Fruit fly (Drosophila melanogaster) whole organism, embryonic: ENCODE data around the gene Tmhs.

Experiments
- Ada2b ChIP-seq: fragments of 200-800 bp; sonication (Bioruptor generic); IDR thresholded peaks from 2 replicates; pipeline ENCODE4 v1.3.6; 2022; ENCODE audit warnings: missing biosample characterization, missing genetic modification characterization
- Atf-2 ChIP-seq: fragments of 200-800 bp; sonication (Bioruptor generic); optimal IDR thresholded peaks from 2 replicates; lab custom pipeline; 2016; ENCODE audit warnings: missing biosample characterization, missing genetic modification characterization
- Bdp1 ChIP-seq: fragments of 200-800 bp; sonication (Bioruptor generic); optimal IDR thresholded peaks from 3 replicates; lab custom pipeline; 2016; ENCODE audit warnings: missing biosample characterization, missing genetic modification characterization
- CG11456 ChIP-seq: fragments of 200-800 bp; sonication (Bioruptor generic); IDR thresholded peaks from 3 replicates; pipeline ENCODE4 v1.3.6; 2022; ENCODE audit warnings: missing biosample characterization, missing genetic modification characterization
- CG14014 ChIP-seq: fragments of 200-800 bp; sonication (Bioruptor generic); IDR thresholded peaks from 2 replicates; pipeline ENCODE4 v1.3.6; 2022; ENCODE audit warnings: missing biosample characterization, missing genetic modification characterization
- CG15696 ChIP-seq: fragments of 200-800 bp; sonication (Bioruptor generic); optimal IDR thresholded peaks from 2 replicates; lab custom pipeline; 2019; ENCODE audit warnings: missing biosample characterization, mild to moderate bottlenecking, missing genetic modification characterization, moderate library complexity
- CG1603 ChIP-seq: fragments of 200-800 bp; sonication (Bioruptor generic); optimal IDR thresholded peaks from 2 replicates; lab custom pipeline; 2019; ENCODE audit warnings: missing biosample characterization, mild to moderate bottlenecking, missing genetic modification characterization, moderate library complexity
- CG17802 ChIP-seq: fragments of 200-800 bp; sonication (Bioruptor generic); optimal IDR thresholded peaks from 2 replicates; lab custom pipeline; 2018; ENCODE audit warnings: missing biosample characterization, mild to moderate bottlenecking, missing genetic modification characterization, moderate library complexity
- CG18011 ChIP-seq: fragments of 200-800 bp; sonication (Bioruptor generic); optimal IDR thresholded peaks from 2 replicates; lab custom pipeline; 2017; ENCODE audit warnings: missing biosample characterization, missing genetic modification characterization, mild to moderate bottlenecking, moderate library complexity, missing genotype
- CG1832 ChIP-seq: fragments of 200-800 bp; sonication (Bioruptor generic); optimal IDR thresholded peaks from 2 replicates; lab custom pipeline; 2017; ENCODE audit warnings: missing biosample characterization, mild to moderate bottlenecking, missing genetic modification characterization, inconsistent platforms
- CG2202 ChIP-seq: fragments of 200-800 bp; sonication (Bioruptor generic); optimal IDR thresholded peaks from 2 replicates; lab custom pipeline; 2018; ENCODE audit warnings: missing biosample characterization, mild to moderate bottlenecking, missing genetic modification characterization
- CG2875 ChIP-seq: fragments of 200-800 bp; sonication (Bioruptor generic); optimal IDR thresholded peaks from 2 replicates; lab custom pipeline; 2017; ENCODE audit warnings: missing biosample characterization, mild to moderate bottlenecking, missing genetic modification characterization, missing genetic modification reagents
- CG2889 ChIP-seq: fragments of 200-800 bp; sonication (Bioruptor generic); IDR thresholded peaks from 3 replicates; pipeline ENCODE4 v1.3.6; 2022; ENCODE audit warnings: missing biosample characterization, missing genetic modification characterization
- CG3407 ChIP-seq: fragments of 200-800 bp; sonication (Bioruptor generic); optimal IDR thresholded peaks from 2 replicates; lab custom pipeline; 2018; ENCODE audit warnings: missing biosample characterization, mild to moderate bottlenecking, missing genetic modification characterization
- CG5180 ChIP-seq: fragments of 200-800 bp; sonication (Bioruptor generic); optimal IDR thresholded peaks from 3 replicates; lab custom pipeline; 2017; ENCODE audit warnings: missing biosample characterization, missing genetic modification characterization, mild to moderate bottlenecking, moderate library complexity, missing genetic modification reagents
- CG7928 ChIP-seq: fragments of 200-800 bp; sonication (Bioruptor generic); optimal IDR thresholded peaks from 2 replicates; lab custom pipeline; 2017; ENCODE audit warnings: missing biosample characterization, mild to moderate bottlenecking, missing genetic modification characterization
- CG7963 ChIP-seq: fragments of 200-800 bp; sonication (Bioruptor generic); IDR thresholded peaks from 3 replicates; pipeline ENCODE4 v1.3.6; 2022; ENCODE audit warnings: missing biosample characterization, missing genetic modification characterization; ENCODE audit not compliant: partially characterized antibody
- CG9727 ChIP-seq: fragments of 200-800 bp; sonication (Bioruptor generic); optimal IDR thresholded peaks from 3 replicates; lab custom pipeline; 2017; ENCODE audit warnings: missing biosample characterization, mild to moderate bottlenecking, missing genetic modification characterization
- CG9817 ChIP-seq: fragments of 200-800 bp; sonication (Bioruptor generic); optimal IDR thresholded peaks from 2 replicates; lab custom pipeline; 2018; ENCODE audit warnings: missing biosample characterization, mild to moderate bottlenecking, missing genetic modification characterization, moderate library complexity
- Deaf1 ChIP-seq: fragments of 200-800 bp; optimal IDR thresholded peaks from 3 replicates; lab custom pipeline; 2019; ENCODE audit warnings: missing biosample characterization, mild to moderate bottlenecking, missing genetic modification characterization, moderate library complexity
- Dref ChIP-seq: fragments of 200-800 bp; sonication (Bioruptor generic); IDR thresholded peaks from 2 replicates; pipeline ENCODE4 v1.3.6; 2022; ENCODE audit warnings: missing biosample characterization, missing genetic modification characterization
- E2f1 ChIP-seq: fragments of 200-800 bp; sonication (Bioruptor generic); IDR thresholded peaks from 2 replicates; pipeline ENCODE4 v1.3.6; 2022; ENCODE audit warnings: missing biosample characterization, missing genetic modification characterization
- Ets97D ChIP-seq: fragments of 200-800 bp; sonication (Bioruptor generic); optimal IDR thresholded peaks from 3 replicates; lab custom pipeline; 2016; ENCODE audit warnings: missing biosample characterization, missing genetic modification characterization
- Fer3 ChIP-seq: fragments of 200-800 bp; sonication (Bioruptor generic); optimal IDR thresholded peaks from 2 replicates; lab custom pipeline; 2018; ENCODE audit warnings: missing biosample characterization, mild to moderate bottlenecking, missing genetic modification characterization, moderate library complexity
- Med ChIP-seq: fragments of 200-800 bp; sonication (Bioruptor generic); peaks from one replicate; lab custom pipeline; 2016; ENCODE audit warnings: missing biosample characterization, missing genetic modification characterization, mild to moderate bottlenecking, inconsistent platforms, moderate library complexity
- NFAT ChIP-seq: fragments of 200-800 bp; sonication (Bioruptor generic); IDR thresholded peaks from 2 replicates; pipeline ENCODE4 v1.3.6; 2022; ENCODE audit warnings: missing biosample characterization, missing genetic modification characterization
- Nf-YB ChIP-seq: fragments of 200-800 bp; sonication (Bioruptor generic); optimal IDR thresholded peaks from 3 replicates; lab custom pipeline; 2019; ENCODE audit warnings: missing biosample characterization, mild to moderate bottlenecking, missing genetic modification characterization, moderate library complexity
- Ptx1 ChIP-seq: fragments of 200-800 bp; sonication (Bioruptor generic); IDR thresholded peaks from 2 replicates; pipeline ENCODE4 v1.3.6; 2022; ENCODE audit warnings: missing biosample characterization, missing genetic modification characterization
- YL-1 ChIP-seq: fragments of 200-800 bp; sonication (Bioruptor generic); optimal IDR thresholded peaks from 3 replicates; lab custom pipeline; 2017; ENCODE audit warnings: missing biosample characterization, mild to moderate bottlenecking, missing genetic modification characterization
- al ChIP-seq: fragments of 200-800 bp; sonication (Bioruptor generic); IDR thresholded peaks from 2 replicates; pipeline ENCODE4 v1.3.6; 2022; ENCODE audit warnings: missing biosample characterization, missing genetic modification characterization
- bab2 ChIP-seq: fragments of 200-800 bp; sonication (Bioruptor generic); optimal IDR thresholded peaks from 2 replicates; lab custom pipeline; 2016; ENCODE audit warnings: missing biosample characterization, missing genetic modification characterization
- cato ChIP-seq: fragments of 200-800 bp; sonication (Bioruptor generic); optimal IDR thresholded peaks from 2 replicates; lab custom pipeline; 2016; ENCODE audit warnings: missing biosample characterization, missing genetic modification characterization, borderline replicate concordance
- caup ChIP-seq: fragments of 200-800 bp; sonication (Bioruptor generic); optimal IDR thresholded peaks from 3 replicates; lab custom pipeline; 2017; ENCODE audit warnings: missing biosample characterization, mild to moderate bottlenecking, missing genetic modification characterization, moderate library complexity; ENCODE audit not compliant: severe bottlenecking
- ci ChIP-seq: fragments of 200-800 bp; sonication (Bioruptor generic); IDR thresholded peaks from 3 replicates; pipeline ENCODE4 v1.3.6; 2022; ENCODE audit warnings: missing biosample characterization, missing genetic modification characterization
- dan ChIP-seq: fragments of 200-800 bp; sonication (Bioruptor generic); IDR thresholded peaks from 2 replicates; pipeline ENCODE4 v1.3.6; 2022; ENCODE audit warnings: missing biosample characterization, missing genetic modification characterization
- danr ChIP-seq: fragments of 200-800 bp; sonication (Bioruptor generic); IDR thresholded peaks from 2 replicates; pipeline ENCODE4 v1.3.6; 2022; ENCODE audit warnings: missing biosample characterization, missing genetic modification characterization
- ewg ChIP-seq: fragments of 200-800 bp; sonication (Bioruptor generic); optimal IDR thresholded peaks from 3 replicates; lab custom pipeline; 2017; ENCODE audit warnings: mild to moderate bottlenecking, missing biosample characterization, missing genetic modification reagents, missing genetic modification characterization
- fd3F ChIP-seq: fragments of 200-800 bp; sonication (Bioruptor generic); optimal IDR thresholded peaks from 2 replicates; lab custom pipeline; 2018; ENCODE audit warnings: missing biosample characterization, mild to moderate bottlenecking, missing genetic modification characterization, moderate library complexity
- fd96Cb ChIP-seq: fragments of 200-800 bp; sonication (Bioruptor generic); optimal IDR thresholded peaks from 2 replicates; lab custom pipeline; 2018; ENCODE audit warnings: missing biosample characterization, mild to moderate bottlenecking, missing genetic modification characterization, moderate library complexity
- grn ChIP-seq: fragments of 200-800 bp; sonication (Bioruptor generic); optimal IDR thresholded peaks from 3 replicates; lab custom pipeline; 2017; ENCODE audit warnings: missing biosample characterization, missing genetic modification characterization
- inv ChIP-seq: fragments of 200-800 bp; sonication (Bioruptor generic); IDR thresholded peaks from 2 replicates; pipeline ENCODE4 v1.3.6; 2022; ENCODE audit warnings: missing biosample characterization, missing genetic modification characterization; ENCODE audit not compliant: partially characterized antibody
- nerfin-1 ChIP-seq: fragments of 200-800 bp; sonication (Bioruptor generic); optimal IDR thresholded peaks from 3 replicates; lab custom pipeline; 2019; ENCODE audit warnings: missing biosample characterization, mild to moderate bottlenecking, missing genetic modification characterization, moderate library complexity
- sens ChIP-seq: fragments of 200-800 bp; sonication (Bioruptor generic); peaks from one replicate; lab custom pipeline; 2016; ENCODE audit warnings: missing biosample characterization, missing genetic modification characterization
- shn ChIP-seq: fragments of 200-800 bp; sonication (Bioruptor generic); optimal IDR thresholded peaks from 3 replicates; lab custom pipeline; 2016; ENCODE audit warnings: missing biosample characterization, missing genetic modification characterization
- sisA ChIP-seq: fragments of 200-800 bp; sonication (Bioruptor generic); IDR thresholded peaks from 2 replicates; pipeline ENCODE4 v1.3.6; 2022; ENCODE audit warnings: missing biosample characterization, missing genetic modification characterization
- slou ChIP-seq: fragments of 200-800 bp; sonication (Bioruptor generic); optimal IDR thresholded peaks from 3 replicates; lab custom pipeline; 2016; ENCODE audit warnings: missing biosample characterization, missing genetic modification characterization
- unpg ChIP-seq: fragments of 200-800 bp; sonication (Bioruptor generic); optimal IDR thresholded peaks from 3 replicates; lab custom pipeline; 2018; ENCODE audit warnings: missing biosample characterization, mild to moderate bottlenecking, missing genetic modification characterization, moderate library complexity
- zen ChIP-seq: fragments of 200-800 bp; sonication (Bioruptor generic); optimal IDR thresholded peaks from 3 replicates; lab custom pipeline; 2018; ENCODE audit warnings: missing biosample characterization, mild to moderate bottlenecking, missing genetic modification characterization, moderate library complexity

Tmhs gene

dm6 chr3L:1856467-1857350 lies 28.7 kb upstream of the Tmhs start, which contains the start of gene CG12024 (continued):
- TF ChIP-seq CG7928 (GFP tag; lab: Kevin White, UChicago) (peak; percentile 49), Med (peak; percentile 93), al (GFP tag; lab: Robert Waterston, UW) (peak; percentile 66), CG9727 (peak; percentile 58), CG11456 (GFP tag; lab: Robert Waterston, UW) (no peak; the same call in 2 of the 3 replicates), unpg (GFP tag; lab: Kevin White, UChicago) (peak; percentile 62), CG2202 (tag; lab: Kevin White, UChicago) (no peak), slou (peak; percentile 62), CG5180 (GFP tag; lab: Kevin White, UChicago) (peak; percentile 23), Ada2b (GFP tag; lab: Robert Waterston, UW) (peak; percentile 55), CG2889 (GFP tag; lab: Robert Waterston, UW) (peak; percentile 47; the same call in 2 of the 3 replicates), CG15696 (tag; lab: Kevin White, UChicago) (peak; percentile 70), Bdp1 (GFP tag; lab: Kevin White, UChicago) (peak; percentile 78), NFAT (peak; percentile 65; the same call in 1 of the 2 replicates), danr (GFP tag; lab: Robert Waterston, UW) (peak; percentile 33; the same call in 1 of the 2 replicates), sens (peak; percentile 92), Deaf1 (tag; lab: Kevin White, UChicago) (peak; percentile 10), CG1832 (GFP tag; lab: Kevin White, UChicago) (no peak), CG9817 (tag; lab: Kevin White, UChicago) (peak; percentile 84), CG17802 (peak; percentile 92), fd3F (peak; percentile 75), CG1603 (tag; lab: Kevin White, UChicago) (peak; percentile 84), ci (0 out of 3 replicates have a peak, but pooled peaks have one; percentile 11), shn (peak; percentile 78), ewg (peak; percentile 61), Ptx1 (GFP tag; lab: Robert Waterston, UW) (peak; percentile 68), CG2875 (peak; percentile 12), nerfin-1 (tag; lab: Kevin White, UChicago) (peak; percentile 55), YL-1 (GFP tag; lab: Kevin White, UChicago) (peak; percentile 64), sisA (GFP tag; lab: Robert Waterston, UW) (peak; percentile 63), Fer3 (tag; lab: Kevin White, UChicago) (peak; percentile 71), zen (tag; lab: Kevin White, UChicago) (peak; percentile 47), inv (no peak), CG7963 (GFP tag; lab: Robert Waterston, UW) (no peak), dan (no peak), CG18011 (GFP tag; lab: Kevin White, UChicago) (peak; percentile 63), grn (peak; percentile 69), bab2 (GFP tag; lab: Kevin White, UChicago) (peak; percentile 76), CG14014 (GFP tag; lab: Robert Waterston, UW) (peak; percentile 66; the same call in 1 of the 2 replicates), Dref (GFP tag; lab: Robert Waterston, UW) (peak; percentile 4; the same call in 1 of the 2 replicates), E2f1 (GFP tag; lab: Robert Waterston, UW) (peak; percentile 54), cato (GFP tag; lab: Kevin White, UChicago) (peak; percentile 54), CG3407 (no peak), caup (GFP tag; lab: Kevin White, UChicago) (peak; percentile 35), Ets97D (peak; percentile 72), fd96Cb (tag; lab: Kevin White, UChicago) (peak; percentile 51), Atf-2 (GFP tag; lab: Kevin White, UChicago) (peak; percentile 63), Nf-YB (GFP tag; lab: Kevin White, UChicago) (peak; percentile 53)
